Fruit fly (Drosophila melanogaster): ENCODE results near the gene CG4069.

Gene CG4069

dm6 chr3L:12523941-12524340 is 13.2 kb downstream of the CG4069 start, which contains the start of the genes ver and Gcn5 (continued):
- peak; percentile 94 for TF ChIP-seq CG17328 (GFP tag; IDR thresholded peaks at IDR 0.05)
- peak; percentile 71 for TF ChIP-seq kah (GFP tag; optimal IDR thresholded peaks at IDR 0.05)
- peak; percentile 90 for TF ChIP-seq CG1233 (GFP tag; optimal IDR thresholded peaks at IDR 0.05)
- TF ChIP-seq CG34422 (GFP tag; IDR thresholded peaks at IDR 0.05), result peak; percentile 94
- peak; percentile 85 for TF ChIP-seq ATbp (GFP tag; optimal IDR thresholded peaks at IDR 0.05)
- TF ChIP-seq HHEX (GFP tag; optimal IDR thresholded peaks at IDR 0.05), result peak; percentile 93
- TF ChIP-seq fd102C (GFP tag; optimal IDR thresholded peaks at IDR 0.05), result no peak
- no peak for TF ChIP-seq usp (GFP tag; optimal IDR thresholded peaks at IDR 0.05)
- TF ChIP-seq CG10959 (GFP tag; IDR thresholded peaks at IDR 0.05), result peak; percentile 85
- peak; percentile 90 for TF ChIP-seq oc (tag; optimal IDR thresholded peaks at IDR 0.05)
- TF ChIP-seq CG4404 (GFP tag; IDR thresholded peaks at IDR 0.05), result peak; percentile 87
- TF ChIP-seq z (GFP tag; IDR thresholded peaks at IDR 0.05), result peak; percentile 63; the same call in 1 of the 3 replicates
- peak; percentile 91 for TF ChIP-seq otp (GFP tag; IDR thresholded peaks at IDR 0.05)
- TF ChIP-seq TFAM (GFP tag; optimal IDR thresholded peaks at IDR 0.05), result peak; percentile 53
- no peak for TF ChIP-seq unc-4 (GFP tag; IDR thresholded peaks at IDR 0.05; ENCODE audit: partially characterized antibody)
- peak; percentile 72 for TF ChIP-seq CG30020 (tag; optimal IDR thresholded peaks at IDR 0.05)
- peak; percentile 97 for TF ChIP-seq vvl (GFP tag; IDR thresholded peaks at IDR 0.05)
- peak; percentile 97 for TF ChIP-seq YL-1 (GFP tag; optimal IDR thresholded peaks at IDR 0.05)
- peak; percentile 78 for TF ChIP-seq ham (GFP tag; IDR thresholded peaks at IDR 0.05)
- peak; percentile 90 for TF ChIP-seq Abd-B (GFP tag; optimal IDR thresholded peaks at IDR 0.05)
- peak; percentile 72 for TF ChIP-seq CG17912 (GFP tag; optimal IDR thresholded peaks at IDR 0.05)
- TF ChIP-seq CG6854 (GFP tag; optimal IDR thresholded peaks at IDR 0.05), result peak; percentile 76
- TF ChIP-seq B-H1 (GFP tag; IDR thresholded peaks at IDR 0.05), result peak; percentile 93
- peak; percentile 74 for TF ChIP-seq CG6765 (GFP tag; optimal IDR thresholded peaks at IDR 0.05)
- peak; percentile 95 for TF ChIP-seq Ptx1 (GFP tag; IDR thresholded peaks at IDR 0.05)
- peak; percentile 96 for TF ChIP-seq ci (GFP tag; IDR thresholded peaks at IDR 0.05)
- peak; percentile 88 for TF ChIP-seq pho (GFP tag; optimal IDR thresholded peaks at IDR 0.05)
- TF ChIP-seq ase (GFP tag; IDR thresholded peaks at IDR 0.05), result peak; percentile 91
- peak; percentile 84 for TF ChIP-seq Fer2 (tag; optimal IDR thresholded peaks at IDR 0.05)
- TF ChIP-seq Hmr (GFP tag; optimal IDR thresholded peaks at IDR 0.05), result peak; percentile 92
- TF ChIP-seq Bgb (GFP tag; IDR thresholded peaks at IDR 0.05; ENCODE audit: partially characterized antibody), result no peak
- TF ChIP-seq CG14860 (GFP tag; IDR thresholded peaks at IDR 0.05; ENCODE audit: partially characterized antibody), result no peak
- peak; percentile 89 for TF ChIP-seq Hmx (GFP tag; optimal IDR thresholded peaks at IDR 0.05)
- TF ChIP-seq sens (GFP tag), result peak; percentile 97
- TF ChIP-seq gce (GFP tag; IDR thresholded peaks at IDR 0.05), result peak; percentile 90
- peak; percentile 94 for TF ChIP-seq PHDP (tag; optimal IDR thresholded peaks at IDR 0.05)
- TF ChIP-seq ato (GFP tag; IDR thresholded peaks at IDR 0.05; ENCODE audit: partially characterized antibody), result no peak
- no peak for TF ChIP-seq D (optimal IDR thresholded peaks at IDR 0.05)
- TF ChIP-seq D (GFP tag; optimal IDR thresholded peaks at IDR 0.05), result peak; percentile 84
- TF ChIP-seq mam (GFP tag; optimal IDR thresholded peaks at IDR 0.05), result peak; percentile 92
- TF ChIP-seq Sox100B (GFP tag; optimal IDR thresholded peaks at IDR 0.05), result peak; percentile 91
- peak; percentile 78 for TF ChIP-seq jumu (GFP tag; optimal IDR thresholded peaks at IDR 0.05)
- TF ChIP-seq Hr51 (GFP tag; optimal IDR thresholded peaks at IDR 0.05), result peak; percentile 81 to 94
- TF ChIP-seq CG18262 (tag; optimal IDR thresholded peaks at IDR 0.05), result peak; percentile 90
- TF ChIP-seq Lhr (GFP tag; optimal IDR thresholded peaks at IDR 0.05), result peak; percentile 69
- TF ChIP-seq Neu2 (GFP tag; optimal IDR thresholded peaks at IDR 0.05; ENCODE audit: borderline replicate concordance), result no peak
- TF ChIP-seq rib (GFP tag; IDR thresholded peaks at IDR 0.05), result peak; percentile 84
- TF ChIP-seq CG1603 (tag; optimal IDR thresholded peaks at IDR 0.05), result peak; percentile 89
- peak; percentile 78; the same call in 2 of the 3 replicates for TF ChIP-seq CG11560 (tag; IDR thresholded peaks at IDR 0.05)
- TF ChIP-seq az2 (GFP tag; optimal IDR thresholded peaks at IDR 0.05), result peak; percentile 92
- TF ChIP-seq CG17361 (GFP tag; IDR thresholded peaks at IDR 0.05), result peak; percentile 95
